Worm (Caenorhabditis elegans) whole organism, young adult: ENCODE measurements around the gene C56A3.5.

ENCODE experiments used
- F57C9.4 ChIP-seq: sonication (generic microtip); optimal IDR thresholded peaks from 2 replicates; lab custom pipeline; 2017; ENCODE audit warnings: mild to moderate bottlenecking, missing genetic modification characterization, missing compliant biosample characterization
- Y53G8AR.9 ChIP-seq: fragments of 200-800 bp; sonication (Bioruptor generic); conservative IDR thresholded peaks from 2 replicates; pipeline ENCODE4 v1.3.6; 2022; ENCODE audit warnings: missing genetic modification reagents, missing genetic modification characterization, missing compliant biosample characterization
- Y56A3A.18 ChIP-seq: fragments of 200-800 bp; sonication (Bioruptor generic); IDR thresholded peaks from 2 replicates; pipeline ENCODE4 v1.3.6; 2022; ENCODE audit warnings: missing genetic modification reagents, missing genetic modification characterization, missing compliant biosample characterization
- ama-1 ChIP-seq, 3 experiments: fragments of 150-350 bp in 1 of 3; sonication (generic microtip) in 2 of 3; optimal IDR thresholded peaks; 2 replicates each; lab custom pipeline; 2014 to 2018; ENCODE audit warnings: missing biosample characterization in 2 of 3, missing genetic modification characterization in 2 of 3, missing genetic modification reagents in 2 of 3
- ceh-91 ChIP-seq: fragments of 200-800 bp; sonication (Bioruptor generic); IDR thresholded peaks from 2 replicates; pipeline ENCODE4 v1.3.6; 2022; ENCODE audit warnings: missing genetic modification reagents, missing genetic modification characterization, missing compliant biosample characterization
- let-607 ChIP-seq, 2 experiments: fragments of 200-800 bp in 1 of 2; sonication (Bioruptor generic) in 1 of 2; sonication (generic microtip) in 1 of 2; optimal IDR thresholded peaks; 2 replicates each; lab custom pipeline; 2016 to 2018; ENCODE audit warnings: mild to moderate bottlenecking in 2 of 2, missing compliant biosample characterization in 2 of 2, missing genetic modification characterization in 2 of 2, moderate library complexity in 2 of 2, missing genotype in 1 of 2
- madf-8 ChIP-seq: fragments of 200-800 bp; sonication (Bioruptor generic); conservative IDR thresholded peaks from 2 replicates; pipeline ENCODE4 v1.3.6; 2022; ENCODE audit warnings: missing genetic modification reagents, missing genetic modification characterization, missing compliant biosample characterization
- nfya-1 ChIP-seq: sonication (generic microtip); optimal IDR thresholded peaks from 2 replicates; lab custom pipeline; 2017; ENCODE audit warnings: antibody characterized with exemption, missing compliant biosample characterization, missing genetic modification characterization, borderline replicate concordance; ENCODE audit not compliant: insufficient read depth
- pha-4 ChIP-seq: fragments of 150-350 bp; sonication (generic microtip); optimal IDR thresholded peaks from 2 replicates; lab custom pipeline; 2014; ENCODE audit warnings: missing biosample characterization, missing genetic modification reagents, missing genetic modification characterization
- sptf-2 ChIP-seq: fragments of 200-800 bp; sonication (Bioruptor generic); optimal IDR thresholded peaks from 2 replicates; lab custom pipeline; 2018; ENCODE audit warnings: mild to moderate bottlenecking, missing genetic modification characterization, missing compliant biosample characterization
- tbx-9 ChIP-seq: sonication (generic microtip); optimal IDR thresholded peaks from 2 replicates; lab custom pipeline; 2016; ENCODE audit warnings: borderline replicate concordance, missing genetic modification characterization, inconsistent platforms, missing compliant biosample characterization

DNA sequence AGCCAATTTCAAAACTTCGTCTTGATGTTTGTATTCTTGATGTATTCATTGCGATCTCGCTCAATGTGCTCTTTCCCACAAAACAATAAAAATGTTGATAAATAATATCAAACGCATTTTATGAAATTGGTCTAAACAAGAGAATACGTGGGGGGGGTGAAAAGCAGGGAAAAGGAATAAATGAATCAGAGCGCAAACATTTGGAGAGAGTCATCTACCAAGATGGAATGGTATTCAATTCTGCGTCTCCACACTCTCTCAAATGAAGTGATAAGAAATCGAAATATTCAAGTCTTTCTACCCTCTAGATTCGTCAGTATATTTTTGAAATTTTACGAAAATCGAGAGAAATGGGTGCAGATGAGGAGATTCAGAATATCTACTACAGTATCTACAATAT lies 28.9 kb downstream of the C56A3.5 start, which contains the start of gene C50B8.5:
- no peak for TF ChIP-seq let-607 (tag; optimal IDR thresholded peaks at IDR 0.05; lab: Kevin White, UChicago)
- no peak for TF ChIP-seq pha-4 (tag; lab: Kevin White, UChicago)
- TF ChIP-seq sptf-2 (GFP tag; lab: Kevin White, UChicago): no peak
- TF ChIP-seq tbx-9: no peak
- TF ChIP-seq ceh-91 (GFP tag; lab: Robert Waterston, UW): no peak
- TF ChIP-seq F57C9.4 (tag; lab: Kevin White, UChicago): no peak
- TF ChIP-seq ama-1 (optimal IDR thresholded peaks at IDR 0.05; lab: Kevin White, UChicago): no peak
- TF ChIP-seq ama-1 (GFP tag; optimal IDR thresholded peaks at IDR 0.05; lab: Kevin White, UChicago): no peak
- TF ChIP-seq Y53G8AR.9 (GFP tag; lab: Robert Waterston, UW): no peak
- no peak for TF ChIP-seq madf-8 (GFP tag; lab: Robert Waterston, UW)
- no peak for TF ChIP-seq Y56A3A.18 (GFP tag; lab: Robert Waterston, UW)
- no peak for TF ChIP-seq nfya-1 (tag; lab: Kevin White, UChicago)
